Fruit fly (Drosophila melanogaster) whole organism, prepupa: ENCODE data around the gene Polr2I.

Experiments used
- CG10669 ChIP-seq: fragments of 200-800 bp; sonication (Bioruptor generic); optimal IDR thresholded peaks from 3 replicates; lab custom pipeline; 2018; ENCODE audit warnings: missing biosample characterization, mild to moderate bottlenecking, missing genetic modification characterization, moderate library complexity
- CG11294 ChIP-seq: fragments of 200-800 bp; sonication (Bioruptor generic); IDR thresholded peaks from 2 replicates; pipeline ENCODE4 v1.3.6; 2022; ENCODE audit warnings: missing biosample characterization, missing genetic modification characterization
- CG11762 ChIP-seq: fragments of 200-800 bp; sonication (Bioruptor generic); optimal IDR thresholded peaks from 3 replicates; lab custom pipeline; 2016; ENCODE audit warnings: missing biosample characterization, missing genetic modification characterization; ENCODE audit not compliant: insufficient read depth
- CG15336 ChIP-seq: fragments of 200-800 bp; sonication (Bioruptor generic); IDR thresholded peaks from 2 replicates; pipeline ENCODE4 v1.3.6; 2022; ENCODE audit warnings: missing biosample characterization, missing genetic modification characterization
- CG1621 ChIP-seq: fragments of 200-800 bp; sonication (Bioruptor generic); optimal IDR thresholded peaks from 3 replicates; lab custom pipeline; 2018; ENCODE audit warnings: missing biosample characterization, mild to moderate bottlenecking, missing genetic modification characterization
- CG16779 ChIP-seq: fragments of 200-800 bp; sonication (Bioruptor generic); optimal IDR thresholded peaks from 3 replicates; lab custom pipeline; 2017; ENCODE audit warnings: missing biosample characterization, mild to moderate bottlenecking, missing genetic modification characterization
- CG3032 ChIP-seq: fragments of 200-800 bp; optimal IDR thresholded peaks from 2 replicates; lab custom pipeline; 2019; ENCODE audit warnings: missing biosample characterization, mild to moderate bottlenecking, missing genetic modification characterization, moderate library complexity
- CG31627 ChIP-seq: fragments of 200-800 bp; sonication (Bioruptor generic); optimal IDR thresholded peaks from 3 replicates; lab custom pipeline; 2016; ENCODE audit warnings: missing biosample characterization, missing genetic modification characterization
- CG32006 ChIP-seq: fragments of 200-800 bp; sonication (Bioruptor generic); optimal IDR thresholded peaks from 3 replicates; lab custom pipeline; 2017; ENCODE audit warnings: missing biosample characterization, mild to moderate bottlenecking, missing genetic modification characterization
- CG34406 ChIP-seq: fragments of 200-800 bp; sonication (Bioruptor generic); optimal IDR thresholded peaks from 3 replicates; lab custom pipeline; 2016; ENCODE audit warnings: missing biosample characterization, missing genetic modification characterization
- CG3919 ChIP-seq: fragments of 200-800 bp; sonication (Bioruptor generic); optimal IDR thresholded peaks from 3 replicates; lab custom pipeline; 2016; ENCODE audit warnings: missing biosample characterization, missing genetic modification characterization
- CG6163 ChIP-seq: fragments of 200-800 bp; sonication (Bioruptor generic); IDR thresholded peaks from 3 replicates; pipeline ENCODE4 v1.3.6; 2022; ENCODE audit warnings: missing biosample characterization, missing genetic modification characterization
- CG6276 ChIP-seq: fragments of 200-800 bp; sonication (Bioruptor generic); optimal IDR thresholded peaks from 2 replicates; lab custom pipeline; 2017; ENCODE audit warnings: missing biosample characterization, mild to moderate bottlenecking, missing genetic modification characterization
- CG6792 ChIP-seq: fragments of 200-800 bp; sonication (Bioruptor generic); optimal IDR thresholded peaks from 3 replicates; lab custom pipeline; 2016; ENCODE audit warnings: missing biosample characterization, missing genetic modification characterization
- CG6808 ChIP-seq: fragments of 200-800 bp; sonication (Bioruptor generic); optimal IDR thresholded peaks from 3 replicates; lab custom pipeline; 2017; ENCODE audit warnings: missing biosample characterization, missing genetic modification characterization, mild to moderate bottlenecking, moderate library complexity, missing genetic modification reagents
- CG6854 ChIP-seq: fragments of 200-800 bp; sonication (Bioruptor generic); optimal IDR thresholded peaks from 2 replicates; lab custom pipeline; 2017; ENCODE audit warnings: missing biosample characterization, mild to moderate bottlenecking, missing genetic modification characterization
- CG8319 ChIP-seq: fragments of 200-800 bp; sonication (Bioruptor generic); optimal IDR thresholded peaks from 3 replicates; lab custom pipeline; 2016; ENCODE audit warnings: missing biosample characterization, missing genetic modification characterization
- CG8632 ChIP-seq: fragments of 200-800 bp; sonication (Bioruptor generic); optimal IDR thresholded peaks from 3 replicates; lab custom pipeline; 2016; ENCODE audit warnings: missing biosample characterization, missing genetic modification characterization
- CG9139 ChIP-seq: fragments of 200-800 bp; sonication (Bioruptor generic); optimal IDR thresholded peaks from 3 replicates; lab custom pipeline; 2017; ENCODE audit warnings: missing biosample characterization, mild to moderate bottlenecking, missing genetic modification characterization
- Eip78C ChIP-seq: fragments of 200-800 bp; sonication (Bioruptor generic); peaks from one replicate; lab custom pipeline; 2016; ENCODE audit warnings: missing biosample characterization, missing genetic modification characterization
- Eip93F ChIP-seq: fragments of 200-800 bp; sonication (Bioruptor generic); optimal IDR thresholded peaks from 2 replicates; lab custom pipeline; 2016; ENCODE audit warnings: missing biosample characterization, mild to moderate bottlenecking, missing genetic modification characterization
- Ets21C ChIP-seq: fragments of 200-800 bp; sonication (Bioruptor generic); optimal IDR thresholded peaks from 3 replicates; lab custom pipeline; 2016; ENCODE audit warnings: missing biosample characterization, missing genetic modification characterization
- Ets96B ChIP-seq: fragments of 200-800 bp; optimal IDR thresholded peaks from 2 replicates; lab custom pipeline; 2019; ENCODE audit warnings: missing biosample characterization, mild to moderate bottlenecking, missing genetic modification characterization, moderate library complexity
- Gug ChIP-seq: fragments of 200-800 bp; sonication (Bioruptor generic); IDR thresholded peaks from 2 replicates; pipeline ENCODE4 v1.3.6; 2022; ENCODE audit warnings: missing biosample characterization, missing genetic modification characterization
- Hr38 ChIP-seq: sonication (Bioruptor generic); optimal IDR thresholded peaks from 2 replicates; lab custom pipeline; 2016; ENCODE audit warnings: missing biosample characterization, missing genetic modification characterization
- Hr39 ChIP-seq: fragments of 200-800 bp; sonication (Bioruptor generic); optimal IDR thresholded peaks from 2 replicates; lab custom pipeline; 2016; ENCODE audit warnings: missing biosample characterization, missing genetic modification characterization
- Hr4 ChIP-seq: fragments of 200-800 bp; sonication (Bioruptor generic); optimal IDR thresholded peaks from 3 replicates; lab custom pipeline; 2016; ENCODE audit warnings: missing biosample characterization, missing genetic modification characterization
- Lpt ChIP-seq: fragments of 200-800 bp; sonication (Bioruptor generic); optimal IDR thresholded peaks from 3 replicates; lab custom pipeline; 2016; ENCODE audit warnings: missing biosample characterization, missing genetic modification characterization
- Met ChIP-seq: fragments of 200-800 bp; sonication (Bioruptor generic); optimal IDR thresholded peaks from 3 replicates; lab custom pipeline; 2016; ENCODE audit warnings: missing biosample characterization, missing genetic modification characterization
- OdsH ChIP-seq: fragments of 200-800 bp; sonication (Bioruptor generic); optimal IDR thresholded peaks from 3 replicates; lab custom pipeline; 2016; ENCODE audit warnings: missing biosample characterization, missing genetic modification characterization
- Smox ChIP-seq: fragments of 200-800 bp; sonication (Bioruptor generic); optimal IDR thresholded peaks from 3 replicates; lab custom pipeline; 2016; ENCODE audit warnings: missing biosample characterization, missing genetic modification characterization
- Sox102F ChIP-seq: fragments of 200-800 bp; sonication (Bioruptor generic); optimal IDR thresholded peaks from 2 replicates; lab custom pipeline; 2016; ENCODE audit warnings: missing biosample characterization, mild to moderate bottlenecking, missing genetic modification characterization
- Sox14 ChIP-seq: fragments of 200-800 bp; sonication (Bioruptor generic); optimal IDR thresholded peaks from 3 replicates; lab custom pipeline; 2016; ENCODE audit warnings: missing biosample characterization, missing genetic modification characterization
- Sox15 ChIP-seq: fragments of 200-800 bp; sonication (Bioruptor generic); optimal IDR thresholded peaks from 3 replicates; lab custom pipeline; 2016; ENCODE audit warnings: missing biosample characterization, missing genetic modification characterization
- acj6 ChIP-seq: fragments of 200-800 bp; sonication (Bioruptor generic); optimal IDR thresholded peaks from 3 replicates; lab custom pipeline; 2016; ENCODE audit warnings: missing biosample characterization, missing genetic modification characterization
- cyc ChIP-seq: fragments of 200-800 bp; sonication (Bioruptor generic); optimal IDR thresholded peaks from 3 replicates; lab custom pipeline; 2016; ENCODE audit warnings: missing biosample characterization, missing genetic modification characterization
- dsx ChIP-seq: fragments of 200-800 bp; optimal IDR thresholded peaks from 3 replicates; lab custom pipeline; 2019; ENCODE audit warnings: missing biosample characterization, mild to moderate bottlenecking, missing genetic modification characterization, moderate library complexity; ENCODE audit not compliant: poor library complexity, severe bottlenecking
- esn ChIP-seq: fragments of 200-800 bp; sonication (Bioruptor generic); optimal IDR thresholded peaks from 2 replicates; lab custom pipeline; 2016; ENCODE audit warnings: missing biosample characterization, mild to moderate bottlenecking, missing genetic modification characterization, moderate library complexity
- fd59A ChIP-seq: fragments of 200-800 bp; sonication (Bioruptor generic); optimal IDR thresholded peaks from 2 replicates; lab custom pipeline; 2017; ENCODE audit warnings: missing biosample characterization, mild to moderate bottlenecking, missing genetic modification characterization, missing genetic modification reagents
- fd85E ChIP-seq: fragments of 200-800 bp; sonication (Bioruptor generic); optimal IDR thresholded peaks from 3 replicates; lab custom pipeline; 2016; ENCODE audit warnings: missing biosample characterization, missing genetic modification characterization
- fkh ChIP-seq: fragments of 200-800 bp; sonication (Bioruptor generic); optimal IDR thresholded peaks from 3 replicates; lab custom pipeline; 2017; ENCODE audit warnings: missing biosample characterization, mild to moderate bottlenecking, missing genetic modification characterization, moderate library complexity
- lz ChIP-seq: fragments of 200-800 bp; sonication (Bioruptor generic); optimal IDR thresholded peaks from 3 replicates; lab custom pipeline; 2016; ENCODE audit warnings: missing biosample characterization, missing genetic modification characterization
- net ChIP-seq: fragments of 200-800 bp; sonication (Bioruptor generic); optimal IDR thresholded peaks from 3 replicates; lab custom pipeline; 2016; ENCODE audit warnings: missing biosample characterization, missing genetic modification characterization
- pdm3 ChIP-seq: fragments of 200-800 bp; sonication (Bioruptor generic); optimal IDR thresholded peaks from 3 replicates; lab custom pipeline; 2016; ENCODE audit warnings: missing biosample characterization, missing genetic modification characterization
- salr ChIP-seq, 2 experiments: fragments of 200-800 bp; sonication (Bioruptor generic); optimal IDR thresholded peaks; 3 replicates each; lab custom pipeline; 2016 to 2018; ENCODE audit warnings: missing biosample characterization in 2 of 2, missing genetic modification characterization in 2 of 2, mild to moderate bottlenecking in 1 of 2
- svp ChIP-seq: fragments of 200-800 bp; sonication (Bioruptor generic); peaks from one replicate; lab custom pipeline; 2016; ENCODE audit warnings: missing biosample characterization, missing genetic modification characterization
- topi ChIP-seq: fragments of 200-800 bp; sonication (Bioruptor generic); optimal IDR thresholded peaks from 3 replicates; lab custom pipeline; 2016; ENCODE audit warnings: missing biosample characterization, missing genetic modification characterization

The Polr2I gene

dm6 chr3R:14280324-14280723 is 28.6 kb upstream of the Polr2I start (continued):
- peak; percentile 23 for TF ChIP-seq CG16779 (tag; lab: Kevin White, UChicago)
- TF ChIP-seq net = peak; percentile 27
- TF ChIP-seq CG6792 (GFP tag; lab: Kevin White, UChicago) = no peak
- no peak for TF ChIP-seq dsx
- TF ChIP-seq CG6808 (GFP tag; lab: Kevin White, UChicago) = no peak
- TF ChIP-seq acj6 = peak; percentile 63
- peak; percentile 15 for TF ChIP-seq CG31627 (GFP tag; lab: Kevin White, UChicago)
- TF ChIP-seq topi (GFP tag; lab: Kevin White, UChicago) = peak; percentile 15
- no peak for TF ChIP-seq CG9139
- peak; percentile 20 for TF ChIP-seq CG3032 (tag; lab: Kevin White, UChicago)
- TF ChIP-seq CG11294 (GFP tag; lab: Robert Waterston, UW) = no peak
- no peak for TF ChIP-seq Eip93F (GFP tag; lab: Kevin White, UChicago)
- TF ChIP-seq CG32006 (GFP tag; lab: Kevin White, UChicago) = peak; percentile 92
- TF ChIP-seq Ets21C (GFP tag; lab: Kevin White, UChicago) = no peak
- peak; percentile 52 for TF ChIP-seq pdm3 (GFP tag; lab: Kevin White, UChicago)
- TF ChIP-seq svp (GFP tag; lab: Kevin White, UChicago) = peak; percentile 70
- TF ChIP-seq Sox14 (GFP tag; lab: Kevin White, UChicago) = peak; percentile 41
- TF ChIP-seq CG8319 (GFP tag; lab: Kevin White, UChicago) = no peak
- no peak for TF ChIP-seq fd59A (GFP tag; lab: Kevin White, UChicago)
- TF ChIP-seq CG6276 (GFP tag; lab: Kevin White, UChicago) = peak; percentile 85
- no peak for TF ChIP-seq Hr38 (GFP tag; lab: Kevin White, UChicago)
- TF ChIP-seq OdsH = peak; percentile 71
- peak; percentile 8 for TF ChIP-seq Ets96B (tag; lab: Kevin White, UChicago)
- peak; percentile 9 for TF ChIP-seq Met (GFP tag; lab: Kevin White, UChicago)
- TF ChIP-seq Sox15 (GFP tag; lab: Kevin White, UChicago) = no peak
- TF ChIP-seq Smox (GFP tag; lab: Kevin White, UChicago) = peak; percentile 8
- TF ChIP-seq CG15336 (GFP tag; lab: Robert Waterston, UW) = peak; percentile 64; the same call in 1 of the 2 replicates
- TF ChIP-seq CG8632 (GFP tag; lab: Kevin White, UChicago) = no peak
- no peak for TF ChIP-seq fkh (GFP tag; lab: Kevin White, UChicago)

- 0 out of 3 replicates have a peak, but pooled peaks have one; percentile 9 for TF ChIP-seq CG6163 (GFP tag; lab: Robert Waterston, UW)
- TF ChIP-seq salr (GFP tag; optimal IDR thresholded peaks at IDR 0.05; lab: Kevin White, UChicago) = no peak
- TF ChIP-seq cyc (GFP tag; lab: Kevin White, UChicago) = no peak
- TF ChIP-seq CG15336 (GFP tag; lab: Robert Waterston, UW) = peak; percentile 52; the same call in 1 of the 2 replicates
- TF ChIP-seq CG34406 (GFP tag; lab: Kevin White, UChicago) = no peak
- no peak for TF ChIP-seq CG1621 (tag; lab: Kevin White, UChicago)
- no peak for TF ChIP-seq pdm3 (GFP tag; lab: Kevin White, UChicago)
- no peak for TF ChIP-seq net
- no peak for TF ChIP-seq Ets96B (tag; lab: Kevin White, UChicago)
- TF ChIP-seq CG11294 (GFP tag; lab: Robert Waterston, UW) = no peak
- TF ChIP-seq CG6854 (GFP tag; lab: Kevin White, UChicago) = no peak
- no peak for TF ChIP-seq CG6276 (GFP tag; lab: Kevin White, UChicago)
- TF ChIP-seq dsx = peak; percentile 18
- TF ChIP-seq CG11762 = no peak
- no peak for TF ChIP-seq Gug
- TF ChIP-seq fd85E (GFP tag; lab: Kevin White, UChicago) = no peak
- no peak for TF ChIP-seq CG10669 (GFP tag; lab: Kevin White, UChicago)
- no peak for TF ChIP-seq esn (GFP tag; lab: Kevin White, UChicago)
- no peak for TF ChIP-seq topi (GFP tag; lab: Kevin White, UChicago)
- TF ChIP-seq CG3919 = no peak
- TF ChIP-seq fd59A (GFP tag; lab: Kevin White, UChicago) = no peak
- TF ChIP-seq Hr4 (GFP tag; lab: Kevin White, UChicago) = peak; percentile 1
- TF ChIP-seq Hr39 = no peak
- TF ChIP-seq CG8632 (GFP tag; lab: Kevin White, UChicago) = no peak
- no peak for TF ChIP-seq Smox (GFP tag; lab: Kevin White, UChicago)
- no peak for TF ChIP-seq Sox102F (GFP tag; lab: Kevin White, UChicago)
- TF ChIP-seq CG6808 (GFP tag; lab: Kevin White, UChicago) = no peak
- no peak for TF ChIP-seq Eip93F (GFP tag; lab: Kevin White, UChicago)
- TF ChIP-seq Lpt = no peak
- TF ChIP-seq lz (GFP tag; lab: Kevin White, UChicago) = no peak
- TF ChIP-seq Eip78C (GFP tag; lab: Kevin White, UChicago) = peak; percentile 67
Observed at dm6 chr3R:14282215-14283041, 26.5 kb upstream of the Polr2I start.
